Worm (Caenorhabditis elegans): ENCODE measurements around the gene R151.10.
A peak's percentile ranks its signal among the peaks of the same experiment; 100 is the strongest.

Gene R151.10

ce11 chrIII:7272828-7273227, 42.1 kb upstream of the R151.10 start (continued):
- TF ChIP-seq ztf-11 (tag; optimal IDR thresholded peaks at IDR 0.05) (no peak), lin-39 (tag; optimal IDR thresholded peaks at IDR 0.05) (no peak), unc-62 (GFP tag; optimal IDR thresholded peaks at IDR 0.05) (no peak), gmeb-1 (tag; optimal IDR thresholded peaks at IDR 0.05) (peak; percentile 71), nhr-12 (tag; optimal IDR thresholded peaks at IDR 0.05) (no peak), nhr-21 (tag; optimal IDR thresholded peaks at IDR 0.05) (peak; percentile 92), alr-1 (tag; optimal IDR thresholded peaks at IDR 0.05) (no peak), skn-1 (tag; optimal IDR thresholded peaks at IDR 0.05) (no peak), F13H6.1 (tag; optimal IDR thresholded peaks at IDR 0.05) (no peak), zag-1 (tag; optimal IDR thresholded peaks at IDR 0.05) (no peak), mdl-1 (tag; optimal IDR thresholded peaks at IDR 0.05) (peak in 1 of 2 experiments; percentile 32), fos-1 (tag; optimal IDR thresholded peaks at IDR 0.05) (peak; percentile 63)

- peak; percentile 70 for TF ChIP-seq mab-5 (tag; optimal IDR thresholded peaks at IDR 0.05)
- peak in 1 of 2 experiments; percentile 61 for TF ChIP-seq lsy-2 (tag; optimal IDR thresholded peaks at IDR 0.05)
- peak; percentile 59 for TF ChIP-seq nhr-25 (tag; optimal IDR thresholded peaks at IDR 0.05)
- TF ChIP-seq snpc-4 (tag; optimal IDR thresholded peaks at IDR 0.05): no peak
- TF ChIP-seq nhr-23 (tag; optimal IDR thresholded peaks at IDR 0.05): no peak
- no peak for TF ChIP-seq lin-11 (tag; optimal IDR thresholded peaks at IDR 0.05)
- peak; percentile 35 for TF ChIP-seq nhr-6 (tag; optimal IDR thresholded peaks at IDR 0.05)
- TF ChIP-seq crh-2 (tag; optimal IDR thresholded peaks at IDR 0.05): peak; percentile 56
- peak; percentile 7 for TF ChIP-seq unc-55 (GFP tag; optimal IDR thresholded peaks at IDR 0.05)
- no peak for TF ChIP-seq unc-39 (tag; optimal IDR thresholded peaks at IDR 0.05)
- no peak for TF ChIP-seq sem-4 (tag; optimal IDR thresholded peaks at IDR 0.05)
- peak; percentile 59 for TF ChIP-seq F13H6.1 (tag; optimal IDR thresholded peaks at IDR 0.05)
- TF ChIP-seq ztf-1 (GFP tag; conservative IDR thresholded peaks at IDR 0.05): no peak
- TF ChIP-seq sma-3 (GFP tag; optimal IDR thresholded peaks at IDR 0.05): peak; percentile 41
- peak in 1 of 2 experiments; percentile 25 for TF ChIP-seq mdl-1 (tag; optimal IDR thresholded peaks at IDR 0.05)
- TF ChIP-seq nhr-129 (tag; optimal IDR thresholded peaks at IDR 0.05): peak; percentile 86
- no peak for TF ChIP-seq nhr-237 (tag; optimal IDR thresholded peaks at IDR 0.05)
- TF ChIP-seq alr-1 (tag; optimal IDR thresholded peaks at IDR 0.05): no peak
- TF ChIP-seq ama-1 (optimal IDR thresholded peaks at IDR 0.05): peak; percentile 68
- TF ChIP-seq egl-27 (tag; optimal IDR thresholded peaks at IDR 0.05): no peak
- peak; percentile 81 for TF ChIP-seq C34F6.9 (tag; optimal IDR thresholded peaks at IDR 0.05)
- TF ChIP-seq sma-9 (GFP tag; optimal IDR thresholded peaks at IDR 0.05): peak; percentile 77
- no peak for TF ChIP-seq sma-9 (tag; optimal IDR thresholded peaks at IDR 0.05)
- peak; percentile 9 for TF ChIP-seq fos-1 (tag; optimal IDR thresholded peaks at IDR 0.05)
- TF ChIP-seq gmeb-1 (tag; optimal IDR thresholded peaks at IDR 0.05): peak; percentile 28
- TF ChIP-seq nhr-10 (tag; optimal IDR thresholded peaks at IDR 0.05): no peak
Observed at ce11 chrIII:7272088-7272487, 41.3 kb upstream of the R151.10 start.

- TF ChIP-seq blmp-1 (tag; optimal IDR thresholded peaks at IDR 0.05; ENCODE audit: insufficient read depth) (no peak), sma-3 (GFP tag; optimal IDR thresholded peaks at IDR 0.05) (peak; percentile 12), nhr-25 (tag; optimal IDR thresholded peaks at IDR 0.05) (peak; percentile 13), unc-39 (tag; optimal IDR thresholded peaks at IDR 0.05) (no peak)
Observed at ce11 chrIII:7271083-7271482, 40.3 kb upstream of the R151.10 start.

- TF ChIP-seq ama-1 (optimal IDR thresholded peaks at IDR 0.05): no peak
- TF ChIP-seq mbf-1 (tag; optimal IDR thresholded peaks at IDR 0.05): no peak
- TF ChIP-seq nhr-77 (tag; optimal IDR thresholded peaks at IDR 0.05): no peak
- TF ChIP-seq R02D3.7 (tag; optimal IDR thresholded peaks at IDR 0.05): no peak
- no peak for TF ChIP-seq alr-1 (tag; optimal IDR thresholded peaks at IDR 0.05)
- TF ChIP-seq lsy-2 (tag; optimal IDR thresholded peaks at IDR 0.05): no peak
- no peak for TF ChIP-seq Y55F3AM.14 (GFP tag; optimal IDR thresholded peaks at IDR 0.05)
- no peak for TF ChIP-seq nhr-21 (tag; optimal IDR thresholded peaks at IDR 0.05)
- no peak for TF ChIP-seq C34F6.9 (tag; optimal IDR thresholded peaks at IDR 0.05)
- TF ChIP-seq skn-1 (tag; optimal IDR thresholded peaks at IDR 0.05): no peak
Observed at ce11 chrIII:7263028-7263427, 32.3 kb upstream of the R151.10 start.

Measured in whole organism, L2 larva.